Fruit fly (Drosophila melanogaster) Kc167 (cell line): ENCODE measurements around the gene Vtld.
"Not testable (repeated sequence)": the region's sequence is repeated elsewhere in the genome, so short reads cannot be mapped to it uniquely, and the experiment has no call there.

ENCODE experiments used
- h ChIP-seq: fragments of >200 bp; optimal IDR thresholded peaks from 3 replicates; lab custom pipeline; 2018; ENCODE audit warnings: missing external identifiers
- insv ChIP-seq: fragments of >200 bp; optimal IDR thresholded peaks from 3 replicates; lab custom pipeline; 2018; ENCODE audit warnings: missing external identifiers
- psq ChIP-seq: fragments of >200 bp; optimal IDR thresholded peaks from 2 replicates; lab custom pipeline; 2017; ENCODE audit warnings: missing external identifiers
- ttk ChIP-seq: sonication (Bioruptor generic); optimal IDR thresholded peaks from 2 replicates; lab custom pipeline; 2017; ENCODE audit warnings: missing external identifiers

dm6 chr3L:19728694-19729093, 31.5 kb upstream of the Vtld start, which contains the start of gene CG42529:
- TF ChIP-seq psq; h (lab: Kevin White, UChicago); ttk (lab: Kevin White, UChicago); insv (lab: Kevin White, UChicago): not testable (repeated sequence)
